Worm (Caenorhabditis elegans) whole organism, L3 larva: ENCODE results near the gene K08F4.5.

ENCODE experiments used
- aly-2 ChIP-seq: fragments of 150-350 bp; optimal IDR thresholded peaks from 2 replicates; lab custom pipeline; 2014; ENCODE audit warnings: missing biosample characterization, missing genetic modification characterization
- ceh-16 ChIP-seq: sonication (generic microtip); optimal IDR thresholded peaks from 2 replicates; lab custom pipeline; 2017; ENCODE audit warnings: missing biosample characterization, missing genetic modification characterization
- fkh-2 ChIP-seq: fragments of 150-350 bp; optimal IDR thresholded peaks from 2 replicates; lab custom pipeline; 2014; ENCODE audit warnings: missing biosample characterization, missing genetic modification reagents, missing genetic modification characterization
- mdl-1 ChIP-seq: fragments of 150-350 bp; optimal IDR thresholded peaks from 2 replicates; lab custom pipeline; 2014; ENCODE audit warnings: missing biosample characterization, missing genetic modification characterization
- nhr-76 ChIP-seq: fragments of 150-350 bp; sonication (generic microtip); optimal IDR thresholded peaks from 5 replicates; lab custom pipeline; 2014; ENCODE audit warnings: missing biosample characterization, missing genetic modification characterization

DNA sequence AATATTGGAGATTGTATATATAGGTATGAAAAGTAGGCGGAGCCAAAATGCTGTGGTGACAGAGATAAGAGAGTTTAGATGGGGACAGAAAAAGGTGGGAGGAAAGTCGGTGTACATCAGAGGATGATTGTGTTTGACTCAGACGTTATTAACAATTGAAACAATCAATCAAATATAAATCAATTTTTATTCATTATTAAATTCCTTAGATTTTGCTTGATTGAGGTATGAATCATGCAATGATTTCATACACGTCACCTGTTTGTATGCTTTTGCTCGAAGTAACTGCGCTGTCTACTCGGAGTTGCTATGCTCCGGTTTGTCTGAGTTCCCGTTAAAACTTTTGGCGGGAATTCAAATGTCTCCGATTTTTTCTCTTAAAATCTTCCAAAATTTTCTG, 20.6 kb downstream of the K08F4.5 start, which contains the start of gene C04G2.10:
- TF ChIP-seq fkh-2 (tag; lab: Kevin White, UChicago) (no peak), ceh-16 (no peak), mdl-1 (tag; lab: Kevin White, UChicago) (no peak), nhr-76 (tag; lab: Kevin White, UChicago) (no peak), aly-2 (tag; lab: Kevin White, UChicago) (no peak)
